In the genomic region with DNA sequence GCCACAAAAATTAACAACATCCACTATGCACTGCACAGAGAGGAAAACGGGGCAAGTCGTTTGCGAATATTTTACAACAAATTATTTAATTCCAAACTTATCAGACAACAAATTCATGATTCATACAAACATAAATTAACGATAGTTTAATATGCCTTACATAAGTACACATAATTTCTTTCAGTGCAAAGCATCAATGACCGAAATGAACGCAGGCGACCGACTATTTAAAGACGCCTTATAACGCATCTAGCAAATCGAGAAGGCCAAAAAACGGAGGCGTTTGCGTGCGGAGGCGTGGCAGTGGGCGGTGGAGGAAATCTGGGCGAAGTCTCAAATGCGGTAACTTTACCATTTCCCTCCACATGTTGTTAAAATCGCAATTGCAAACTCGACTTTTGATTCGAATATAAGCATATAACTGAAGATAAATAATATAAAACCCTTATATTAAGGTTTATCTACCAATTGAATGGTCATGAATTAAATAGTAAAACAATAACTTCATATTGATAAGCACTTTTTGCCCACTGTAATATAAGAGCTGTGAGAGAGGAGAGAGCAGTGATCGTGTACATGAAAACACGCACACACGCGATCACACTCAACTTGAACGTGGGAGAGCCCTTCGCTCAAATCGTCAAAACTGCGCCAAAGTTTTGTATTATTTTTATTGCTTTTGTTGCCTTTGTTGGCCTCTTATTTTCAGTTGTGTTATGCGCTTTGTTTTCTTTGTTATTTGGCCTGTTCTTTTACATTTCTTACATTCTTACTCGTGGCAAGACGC, we compare ENCODE assay signal across 1 fruit fly cellular context.
TF ChIP-seq lines count a peak whose summit lies in the region.

No protein-coding gene starts in this region.

TF ChIP-seq in whole organism, embryonic, 481 proteins besides CTCF, POLR2A, EP300 and RAD21 (continued from another document and continues in another):
- TF ChIP-seq Dip2 (GFP tag; IDR thresholded peaks at IDR 0.05; lab: Robert Waterston, UW) = peak; percentile 23; the same call in 1 of the 2 replicates
- TF ChIP-seq CG8281 (tag; optimal IDR thresholded peaks at IDR 0.05; lab: Kevin White, UChicago) = peak; percentile 72
- peak; percentile 86 for TF ChIP-seq Meics (GFP tag; optimal IDR thresholded peaks at IDR 0.05; lab: Kevin White, UChicago)
- TF ChIP-seq CG12769 (tag; optimal IDR thresholded peaks at IDR 0.05; lab: Kevin White, UChicago) = peak; percentile 88
- peak; percentile 86 for TF ChIP-seq run (tag; optimal IDR thresholded peaks at IDR 0.05; lab: Kevin White, UChicago)
- peak; percentile 89 for TF ChIP-seq CG12659 (GFP tag; optimal IDR thresholded peaks at IDR 0.05; lab: Kevin White, UChicago)
- peak; percentile 92 for TF ChIP-seq Mes4 (GFP tag; optimal IDR thresholded peaks at IDR 0.05; lab: Kevin White, UChicago)
- TF ChIP-seq abd-A (tag; optimal IDR thresholded peaks at IDR 0.05; lab: Kevin White, UChicago) = no peak
- TF ChIP-seq btn (GFP tag; optimal IDR thresholded peaks at IDR 0.05; lab: Kevin White, UChicago) = peak; percentile 85
- TF ChIP-seq luna (GFP tag; optimal IDR thresholded peaks at IDR 0.05; lab: Kevin White, UChicago) = peak; percentile 50
- TF ChIP-seq Xrp1 (GFP tag; IDR thresholded peaks at IDR 0.05; lab: Robert Waterston, UW) = peak; percentile 92
- TF ChIP-seq HLHmδ (GFP tag; optimal IDR thresholded peaks at IDR 0.05; lab: Kevin White, UChicago) = no peak
- TF ChIP-seq CG12299 (tag; optimal IDR thresholded peaks at IDR 0.05; lab: Kevin White, UChicago) = peak; percentile 72
- TF ChIP-seq CG11093 (GFP tag; IDR thresholded peaks at IDR 0.05; lab: Robert Waterston, UW) = peak; percentile 78
- TF ChIP-seq bab2 (GFP tag; optimal IDR thresholded peaks at IDR 0.05; lab: Kevin White, UChicago) = peak; percentile 92
- TF ChIP-seq CG11723 (GFP tag; optimal IDR thresholded peaks at IDR 0.05; lab: Kevin White, UChicago) = peak; percentile 90
- peak; percentile 72 for TF ChIP-seq CG10959 (GFP tag; IDR thresholded peaks at IDR 0.05; lab: Robert Waterston, UW)
- peak; percentile 85 for TF ChIP-seq CG10209 (GFP tag; optimal IDR thresholded peaks at IDR 0.05; lab: Kevin White, UChicago)
- peak; percentile 86 for TF ChIP-seq lmd (GFP tag; IDR thresholded peaks at IDR 0.05; lab: Robert Waterston, UW)
- TF ChIP-seq sim (GFP tag; IDR thresholded peaks at IDR 0.05; lab: Robert Waterston, UW) = peak; percentile 78
- TF ChIP-seq CG18619 (GFP tag; optimal IDR thresholded peaks at IDR 0.05; lab: Kevin White, UChicago) = peak; percentile 82
- TF ChIP-seq Dll (GFP tag; IDR thresholded peaks at IDR 0.05; lab: Robert Waterston, UW; ENCODE audit: partially characterized antibody) = 0 out of 4 replicates have a peak, but pooled peaks have one; percentile 6
- TF ChIP-seq fd96Cb (tag; optimal IDR thresholded peaks at IDR 0.05; lab: Kevin White, UChicago) = peak; percentile 91
- peak; percentile 64 for TF ChIP-seq CG17912 (GFP tag; optimal IDR thresholded peaks at IDR 0.05; lab: Kevin White, UChicago)
- peak; percentile 59 for TF ChIP-seq gsb (GFP tag; IDR thresholded peaks at IDR 0.05; lab: Robert Waterston, UW)
- TF ChIP-seq CG7963 (GFP tag; IDR thresholded peaks at IDR 0.05; lab: Robert Waterston, UW; ENCODE audit: partially characterized antibody) = no peak
- peak; percentile 79 for TF ChIP-seq CG2889 (GFP tag; IDR thresholded peaks at IDR 0.05; lab: Robert Waterston, UW)
- peak; percentile 96 for TF ChIP-seq Drgx (GFP tag; IDR thresholded peaks at IDR 0.05; lab: Robert Waterston, UW)
- peak; percentile 86 for TF ChIP-seq danr (GFP tag; IDR thresholded peaks at IDR 0.05; lab: Robert Waterston, UW)
- peak; percentile 88 for TF ChIP-seq NfI (GFP tag; optimal IDR thresholded peaks at IDR 0.05; lab: Kevin White, UChicago)
- TF ChIP-seq Ptx1 (GFP tag; IDR thresholded peaks at IDR 0.05; lab: Robert Waterston, UW) = peak; percentile 93
- peak; percentile 96 for TF ChIP-seq nmo (GFP tag; optimal IDR thresholded peaks at IDR 0.05; lab: Kevin White, UChicago)
- TF ChIP-seq CG8388 (GFP tag; optimal IDR thresholded peaks at IDR 0.05; lab: Kevin White, UChicago) = peak; percentile 91
- TF ChIP-seq zfh1 (GFP tag; IDR thresholded peaks at IDR 0.05; lab: Robert Waterston, UW) = peak; percentile 91
- peak; percentile 74 for TF ChIP-seq maf-S (GFP tag; optimal IDR thresholded peaks at IDR 0.05; lab: Kevin White, UChicago)
- TF ChIP-seq wor (GFP tag; IDR thresholded peaks at IDR 0.05; lab: Robert Waterston, UW) = peak; percentile 92
- peak; percentile 87 for TF ChIP-seq grau (tag; optimal IDR thresholded peaks at IDR 0.05; lab: Kevin White, UChicago)
- TF ChIP-seq CG4404 (GFP tag; IDR thresholded peaks at IDR 0.05; lab: Robert Waterston, UW) = peak; percentile 78
- TF ChIP-seq Blimp-1 (GFP tag; optimal IDR thresholded peaks at IDR 0.05; lab: Kevin White, UChicago) = peak; percentile 89
- peak; percentile 75 for TF ChIP-seq fd64A (GFP tag; optimal IDR thresholded peaks at IDR 0.05; lab: Kevin White, UChicago)
- TF ChIP-seq D (optimal IDR thresholded peaks at IDR 0.05; lab: Kevin White, UChicago) = no peak
- peak; percentile 90 for TF ChIP-seq D (GFP tag; optimal IDR thresholded peaks at IDR 0.05; lab: Kevin White, UChicago)
- TF ChIP-seq Hmr (GFP tag; optimal IDR thresholded peaks at IDR 0.05; lab: Kevin White, UChicago) = peak; percentile 66
- TF ChIP-seq CG4854 (GFP tag; optimal IDR thresholded peaks at IDR 0.05; lab: Kevin White, UChicago) = peak; percentile 77
- peak; percentile 93 for TF ChIP-seq CG2712 (tag; optimal IDR thresholded peaks at IDR 0.05; lab: Kevin White, UChicago)
- peak; percentile 92 for TF ChIP-seq jing (GFP tag; optimal IDR thresholded peaks at IDR 0.05; lab: Kevin White, UChicago)
- TF ChIP-seq CG30403 (GFP tag; optimal IDR thresholded peaks at IDR 0.05; lab: Kevin White, UChicago) = peak; percentile 92
- peak; percentile 69 for TF ChIP-seq kay (GFP tag; optimal IDR thresholded peaks at IDR 0.05; lab: Kevin White, UChicago)
- peak; percentile 76 for TF ChIP-seq CG7372 (GFP tag; IDR thresholded peaks at IDR 0.05; lab: Robert Waterston, UW)
- peak; percentile 94 for TF ChIP-seq HLH3B (GFP tag; IDR thresholded peaks at IDR 0.05; lab: Robert Waterston, UW)
- TF ChIP-seq CG12236 (GFP tag; optimal IDR thresholded peaks at IDR 0.05; lab: Kevin White, UChicago) = peak; percentile 77
- TF ChIP-seq Sry-β (GFP tag; optimal IDR thresholded peaks at IDR 0.05; lab: Kevin White, UChicago) = peak; percentile 45
- peak; percentile 96 for TF ChIP-seq Sox102F (GFP tag; optimal IDR thresholded peaks at IDR 0.05; lab: Kevin White, UChicago)
- TF ChIP-seq pros (GFP tag; optimal IDR thresholded peaks at IDR 0.05; lab: Kevin White, UChicago) = no peak
- TF ChIP-seq fd3F (GFP tag; optimal IDR thresholded peaks at IDR 0.05; lab: Kevin White, UChicago) = peak; percentile 71
- TF ChIP-seq CG7786 (GFP tag; optimal IDR thresholded peaks at IDR 0.05; lab: Kevin White, UChicago) = peak; percentile 81
- TF ChIP-seq NC2β (GFP tag; optimal IDR thresholded peaks at IDR 0.05; lab: Kevin White, UChicago) = peak; percentile 73
- peak in 1 of 2 experiments; percentile 82 for TF ChIP-seq Hr78 (GFP tag; optimal IDR thresholded peaks at IDR 0.05; lab: Kevin White, UChicago)
- TF ChIP-seq CG9817 (tag; optimal IDR thresholded peaks at IDR 0.05; lab: Kevin White, UChicago) = peak; percentile 85
- TF ChIP-seq trh (GFP tag; optimal IDR thresholded peaks at IDR 0.05; lab: Kevin White, UChicago) = peak; percentile 72
- TF ChIP-seq Rfx (GFP tag; IDR thresholded peaks at IDR 0.05; lab: Robert Waterston, UW) = peak; percentile 79
- TF ChIP-seq CG2199 (GFP tag; IDR thresholded peaks at IDR 0.05; lab: Robert Waterston, UW) = peak; percentile 90
- no peak for TF ChIP-seq CG42726 (GFP tag; IDR thresholded peaks at IDR 0.05; lab: Robert Waterston, UW; ENCODE audit: partially characterized antibody)
- peak; percentile 55 for TF ChIP-seq CG4707 (GFP tag; optimal IDR thresholded peaks at IDR 0.05; lab: Kevin White, UChicago)
- TF ChIP-seq pum (GFP tag; optimal IDR thresholded peaks at IDR 0.05; lab: Kevin White, UChicago) = peak; percentile 91
- TF ChIP-seq CG11398 (GFP tag; optimal IDR thresholded peaks at IDR 0.05; lab: Kevin White, UChicago) = peak; percentile 88
- TF ChIP-seq Myb (GFP tag; optimal IDR thresholded peaks at IDR 0.05; lab: Kevin White, UChicago) = peak; percentile 67
- peak; percentile 90 for TF ChIP-seq stc (GFP tag; IDR thresholded peaks at IDR 0.05; lab: Robert Waterston, UW)
- TF ChIP-seq CG18476 (GFP tag; optimal IDR thresholded peaks at IDR 0.05; lab: Kevin White, UChicago) = peak; percentile 84
- peak; percentile 84 to 87 for TF ChIP-seq Pdp1 (GFP tag; optimal IDR thresholded peaks at IDR 0.05; lab: Kevin White, UChicago)
- peak; percentile 91 for TF ChIP-seq bcd (GFP tag; optimal IDR thresholded peaks at IDR 0.05; lab: Kevin White, UChicago)
- TF ChIP-seq Eip74EF (GFP tag; optimal IDR thresholded peaks at IDR 0.05; lab: Kevin White, UChicago) = peak in 1 of 2 experiments; percentile 93
- peak; percentile 86 for TF ChIP-seq NC2α (GFP tag; optimal IDR thresholded peaks at IDR 0.05; lab: Kevin White, UChicago)
- peak; percentile 78 for TF ChIP-seq CG5180 (GFP tag; optimal IDR thresholded peaks at IDR 0.05; lab: Kevin White, UChicago)
- TF ChIP-seq CG3838 (GFP tag; optimal IDR thresholded peaks at IDR 0.05; lab: Kevin White, UChicago) = peak; percentile 68
- TF ChIP-seq CG8290 (GFP tag; optimal IDR thresholded peaks at IDR 0.05; lab: Kevin White, UChicago) = peak; percentile 14
- peak in 1 of 2 experiments; percentile 90 for TF ChIP-seq CG8290 (tag; optimal IDR thresholded peaks at IDR 0.05; lab: Kevin White, UChicago)
- TF ChIP-seq rib (GFP tag; IDR thresholded peaks at IDR 0.05; lab: Robert Waterston, UW) = no peak
- peak; percentile 78 for TF ChIP-seq CG9876 (GFP tag; optimal IDR thresholded peaks at IDR 0.05; lab: Kevin White, UChicago)
- TF ChIP-seq Atf6 (GFP tag; IDR thresholded peaks at IDR 0.05; lab: Robert Waterston, UW) = peak; percentile 82
- no peak for TF ChIP-seq Jarid2 (GFP tag; optimal IDR thresholded peaks at IDR 0.05; lab: Kevin White, UChicago)
- peak; percentile 80 for TF ChIP-seq twi (tag; optimal IDR thresholded peaks at IDR 0.05; lab: Kevin White, UChicago)
- TF ChIP-seq CG4424 (GFP tag; optimal IDR thresholded peaks at IDR 0.05; lab: Kevin White, UChicago) = peak; percentile 92
- peak; percentile 83 for TF ChIP-seq dimm (GFP tag; IDR thresholded peaks at IDR 0.05; lab: Robert Waterston, UW)
- peak; percentile 59 for TF ChIP-seq CG7987 (GFP tag; optimal IDR thresholded peaks at IDR 0.05; lab: Kevin White, UChicago)
- peak; percentile 94 for TF ChIP-seq ara (GFP tag; IDR thresholded peaks at IDR 0.05; lab: Robert Waterston, UW)
- TF ChIP-seq pita (GFP tag; optimal IDR thresholded peaks at IDR 0.05; lab: Kevin White, UChicago) = no peak
- peak; percentile 67 for TF ChIP-seq sug (tag; optimal IDR thresholded peaks at IDR 0.05; lab: Kevin White, UChicago)
- peak; percentile 31 for TF ChIP-seq CG7928 (GFP tag; optimal IDR thresholded peaks at IDR 0.05; lab: Kevin White, UChicago)
- peak; percentile 85 for TF ChIP-seq CG43689 (GFP tag; IDR thresholded peaks at IDR 0.05; lab: Robert Waterston, UW)
- TF ChIP-seq tap (tag; optimal IDR thresholded peaks at IDR 0.05; lab: Kevin White, UChicago) = peak; percentile 92
- TF ChIP-seq chn (GFP tag; optimal IDR thresholded peaks at IDR 0.05; lab: Kevin White, UChicago) = peak; percentile 89
- TF ChIP-seq CG14965 (GFP tag; optimal IDR thresholded peaks at IDR 0.05; lab: Kevin White, UChicago; ENCODE audit: borderline replicate concordance) = peak; percentile 48
- peak; percentile 89 for TF ChIP-seq otp (GFP tag; IDR thresholded peaks at IDR 0.05; lab: Robert Waterston, UW)
- TF ChIP-seq br (optimal IDR thresholded peaks at IDR 0.05; lab: Kevin White, UChicago) = no peak
- TF ChIP-seq tgo (GFP tag; IDR thresholded peaks at IDR 0.05; lab: Robert Waterston, UW) = peak; percentile 89
- TF ChIP-seq CG30020 (tag; optimal IDR thresholded peaks at IDR 0.05; lab: Kevin White, UChicago) = peak; percentile 57
- peak; percentile 88 for TF ChIP-seq CG5953 (GFP tag; IDR thresholded peaks at IDR 0.05; lab: Robert Waterston, UW)
- TF ChIP-seq seq (GFP tag; IDR thresholded peaks at IDR 0.05; lab: Robert Waterston, UW) = peak; percentile 75
- TF ChIP-seq YL-1 (GFP tag; optimal IDR thresholded peaks at IDR 0.05; lab: Kevin White, UChicago) = peak; percentile 34
- TF ChIP-seq crc (GFP tag; optimal IDR thresholded peaks at IDR 0.05; lab: Kevin White, UChicago) = peak; percentile 80
- peak; percentile 59 for TF ChIP-seq CG31365 (tag; optimal IDR thresholded peaks at IDR 0.05; lab: Kevin White, UChicago)
- peak; percentile 92 for TF ChIP-seq CG17328 (GFP tag; IDR thresholded peaks at IDR 0.05; lab: Robert Waterston, UW)
- TF ChIP-seq oc (tag; optimal IDR thresholded peaks at IDR 0.05; lab: Kevin White, UChicago) = peak; percentile 92
- TF ChIP-seq CG10431 (GFP tag; optimal IDR thresholded peaks at IDR 0.05; lab: Kevin White, UChicago) = peak; percentile 53
- peak; percentile 91 for TF ChIP-seq unpg (GFP tag; optimal IDR thresholded peaks at IDR 0.05; lab: Kevin White, UChicago)
- peak; percentile 64 for TF ChIP-seq NFAT (GFP tag; IDR thresholded peaks at IDR 0.05; lab: Robert Waterston, UW)
- peak; percentile 56 for TF ChIP-seq Sry-δ (GFP tag; optimal IDR thresholded peaks at IDR 0.05; lab: Kevin White, UChicago)
- TF ChIP-seq CG4360 (GFP tag; IDR thresholded peaks at IDR 0.05; lab: Robert Waterston, UW) = peak; percentile 36; the same call in 1 of the 2 replicates
- TF ChIP-seq Fer2 (tag; optimal IDR thresholded peaks at IDR 0.05; lab: Kevin White, UChicago) = peak; percentile 61
- TF ChIP-seq CG10147 (GFP tag; optimal IDR thresholded peaks at IDR 0.05; lab: Kevin White, UChicago) = peak; percentile 70
- TF ChIP-seq CG11456 (GFP tag; IDR thresholded peaks at IDR 0.05; lab: Robert Waterston, UW) = peak; percentile 85
- peak; percentile 95 for TF ChIP-seq CG18262 (tag; optimal IDR thresholded peaks at IDR 0.05; lab: Kevin White, UChicago)
- TF ChIP-seq CG6272 (GFP tag; IDR thresholded peaks at IDR 0.05; lab: Robert Waterston, UW) = peak; percentile 82
- TF ChIP-seq CG1233 (GFP tag; optimal IDR thresholded peaks at IDR 0.05; lab: Kevin White, UChicago) = peak; percentile 86
- TF ChIP-seq cg (GFP tag; optimal IDR thresholded peaks at IDR 0.05; lab: Kevin White, UChicago) = peak; percentile 21
- peak; percentile 84 for TF ChIP-seq HmgZ (tag; optimal IDR thresholded peaks at IDR 0.05; lab: Kevin White, UChicago)
- peak; percentile 93 for TF ChIP-seq Sox100B (GFP tag; optimal IDR thresholded peaks at IDR 0.05; lab: Kevin White, UChicago)
- peak; percentile 55 for TF ChIP-seq CG15514 (GFP tag; optimal IDR thresholded peaks at IDR 0.05; lab: Kevin White, UChicago)
- TF ChIP-seq sc (optimal IDR thresholded peaks at IDR 0.05; lab: Kevin White, UChicago) = no peak
- peak; percentile 81 for TF ChIP-seq sc (GFP tag; optimal IDR thresholded peaks at IDR 0.05; lab: Kevin White, UChicago)
- peak; percentile 2 for TF ChIP-seq Hand (GFP tag; optimal IDR thresholded peaks at IDR 0.05; lab: Kevin White, UChicago)
